Worm (Caenorhabditis elegans): ENCODE data around the gene ham-2.

ce11 chrX:4508209-4508608 is 46.3 kb upstream of the ham-2 start, which contains the start of gene rhi-1:
- TF ChIP-seq flt-1 (GFP tag; IDR thresholded peaks at IDR 0.05) (no peak), cog-1 (tag; optimal IDR thresholded peaks at IDR 0.05) (no peak), med-1 (GFP tag; optimal IDR thresholded peaks at IDR 0.05; ENCODE audit: insufficient read depth) (no peak), ztf-23 (GFP tag; IDR thresholded peaks at IDR 0.05) (no peak), tab-1 (GFP tag; IDR thresholded peaks at IDR 0.05) (no peak), klf-2 (GFP tag; conservative IDR thresholded peaks at IDR 0.05) (no peak), ztf-29 (GFP tag; IDR thresholded peaks at IDR 0.05) (no peak), T22C8.4 (GFP tag; IDR thresholded peaks at IDR 0.05) (no peak), ref-1 (GFP tag; conservative IDR thresholded peaks at IDR 0.05) (no peak)

Data from whole organism, midembryonic.